Worm (Caenorhabditis elegans) whole organism, late embryonic: Measurements from ENCODE around the gene kgb-1.

Experiments
- tbx-2 ChIP-seq: sonication (generic microtip); optimal IDR thresholded peaks from 2 replicates; lab custom pipeline; 2016; ENCODE audit warnings: missing genetic modification characterization, missing compliant biosample characterization
- ztf-16 ChIP-seq: sonication (generic microtip); optimal IDR thresholded peaks from 2 replicates; lab custom pipeline; 2017; ENCODE audit warnings: missing genetic modification characterization, missing compliant biosample characterization

DNA sequence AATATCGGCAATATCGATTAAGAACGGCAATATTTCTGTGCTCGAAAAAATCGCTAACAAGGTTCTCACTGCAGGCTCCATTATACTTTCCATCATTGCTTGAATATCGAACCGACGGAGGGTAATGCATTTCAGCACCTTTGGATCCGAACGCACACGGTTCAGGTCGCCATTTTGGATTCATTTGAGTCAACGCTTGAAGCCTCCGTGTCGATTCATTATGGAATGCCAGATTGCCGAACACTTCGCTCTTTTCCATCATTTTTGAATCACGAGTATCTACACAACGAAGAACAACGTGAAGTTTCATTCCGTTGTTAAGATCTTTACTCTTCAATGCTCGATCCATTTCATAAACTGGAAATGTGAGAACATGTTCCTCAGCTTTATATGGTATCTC lies 12.3 kb upstream of the kgb-1 start:
- no peak for TF ChIP-seq tbx-2 (tag; lab: Kevin White, UChicago)
- TF ChIP-seq ztf-16 (tag; lab: Kevin White, UChicago) = no peak
